Fruit fly (Drosophila melanogaster): ENCODE data around the gene CG15642.
A peak's percentile ranks its signal among the peaks of the same experiment; 100 is the strongest.

DNA sequence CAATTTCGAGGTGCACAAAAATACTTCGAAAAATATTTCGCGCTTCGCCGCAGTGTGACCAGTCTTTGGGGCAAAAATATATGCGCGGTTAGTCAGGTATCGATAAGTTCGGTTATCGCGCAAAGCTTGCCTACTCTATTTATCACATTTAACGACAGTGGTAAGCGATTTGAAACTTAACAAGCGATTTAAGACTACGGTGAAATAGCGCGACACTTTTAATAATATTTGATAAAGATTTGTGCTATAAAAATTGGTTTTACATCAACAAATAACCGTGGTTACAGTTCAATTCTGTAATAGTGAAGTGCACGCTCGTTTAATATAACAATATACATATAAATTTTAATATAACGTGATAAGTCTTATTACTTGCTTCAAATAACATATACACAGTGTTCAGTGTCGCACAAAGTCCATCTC lies 7.8 kb upstream of the CG15642 start, which contains the start of gene mh:
- TF ChIP-seq CG32121 (GFP tag; IDR thresholded peaks at IDR 0.05) (peak; percentile 20; the same call in 1 of the 2 replicates), CG8301 (tag; optimal IDR thresholded peaks at IDR 0.05) (no peak), EcR (GFP tag; optimal IDR thresholded peaks at IDR 0.05) (no peak), CG13204 (GFP tag; optimal IDR thresholded peaks at IDR 0.05) (no peak), Snoo (tag; optimal IDR thresholded peaks at IDR 0.05) (no peak), CG14655 (GFP tag; optimal IDR thresholded peaks at IDR 0.05) (no peak), CG15710 (tag; optimal IDR thresholded peaks at IDR 0.05) (no peak), Pif1A (GFP tag; optimal IDR thresholded peaks at IDR 0.05) (no peak), CG10348 (GFP tag; IDR thresholded peaks at IDR 0.05) (no peak), rn (GFP tag; IDR thresholded peaks at IDR 0.05) (no peak), gl (tag; optimal IDR thresholded peaks at IDR 0.05) (no peak), Ets98B (GFP tag; IDR thresholded peaks at IDR 0.05) (no peak), fd96Ca (GFP tag; IDR thresholded peaks at IDR 0.05) (no peak), D1 (tag; optimal IDR thresholded peaks at IDR 0.05) (no peak)

Data from whole organism, pupa.